Worm (Caenorhabditis elegans) whole organism, early embryonic: ENCODE results near the gene srh-142.

Experiments
- B0310.2 ChIP-seq: sonication (generic microtip); optimal IDR thresholded peaks from 2 replicates; lab custom pipeline; 2016; ENCODE audit warnings: mild to moderate bottlenecking, missing genetic modification characterization, missing compliant biosample characterization
- F13C5.2 ChIP-seq: sonication (generic microtip); optimal IDR thresholded peaks from 2 replicates; lab custom pipeline; 2017; ENCODE audit warnings: mild to moderate bottlenecking, missing genetic modification characterization, inconsistent platforms, missing compliant biosample characterization
- aly-1 ChIP-seq: sonication (generic microtip); optimal IDR thresholded peaks from 2 replicates; lab custom pipeline; 2016; ENCODE audit warnings: missing genetic modification characterization, missing compliant biosample characterization
- ama-1 ChIP-seq: fragments of 150-350 bp; optimal IDR thresholded peaks from 2 replicates; lab custom pipeline; 2014
- ceh-13 ChIP-seq: fragments of 200-800 bp; sonication (Bioruptor generic); optimal IDR thresholded peaks from 2 replicates; lab custom pipeline; 2018; ENCODE audit warnings: mild to moderate bottlenecking, missing genetic modification characterization, missing compliant biosample characterization
- ceh-36 ChIP-seq: sonication (generic microtip); optimal IDR thresholded peaks from 2 replicates; lab custom pipeline; 2016; ENCODE audit warnings: missing genetic modification characterization, inconsistent platforms, missing compliant biosample characterization
- ets-7 ChIP-seq: sonication (generic microtip); optimal IDR thresholded peaks from 2 replicates; lab custom pipeline; 2016; ENCODE audit warnings: missing genotype, missing genetic modification characterization, missing compliant biosample characterization
- flt-1 ChIP-seq: fragments of 200-800 bp; sonication (Bioruptor generic); IDR thresholded peaks from 2 replicates; pipeline ENCODE4 v1.3.6; 2022; ENCODE audit warnings: missing genetic modification characterization, missing compliant biosample characterization
- hmbx-1 ChIP-seq: sonication (generic microtip); optimal IDR thresholded peaks from 2 replicates; lab custom pipeline; 2016; ENCODE audit warnings: mild to moderate bottlenecking, missing genetic modification characterization, missing compliant biosample characterization
- hmg-4 ChIP-seq: fragments of 200-800 bp; sonication (Bioruptor generic); optimal IDR thresholded peaks from 2 replicates; lab custom pipeline; 2018; ENCODE audit warnings: mild to moderate bottlenecking, missing genetic modification characterization, missing compliant biosample characterization
- hnd-1 ChIP-seq: sonication (generic microtip); optimal IDR thresholded peaks from 2 replicates; lab custom pipeline; 2016; ENCODE audit warnings: missing genetic modification characterization, missing compliant biosample characterization
- pes-1 ChIP-seq: fragments of 200-800 bp; sonication (Bioruptor generic); IDR thresholded peaks from 2 replicates; pipeline ENCODE4 v1.3.6; 2022; ENCODE audit warnings: missing genetic modification reagents, missing genetic modification characterization, missing compliant biosample characterization
- scrt-1 ChIP-seq: fragments of 200-800 bp; sonication (Bioruptor generic); IDR thresholded peaks from 2 replicates; pipeline ENCODE4 v1.3.6; 2022; ENCODE audit warnings: missing genetic modification characterization, missing compliant biosample characterization
- sea-1 ChIP-seq: fragments of 200-800 bp; sonication (Bioruptor generic); conservative IDR thresholded peaks from 2 replicates; pipeline ENCODE4 v1.3.6; 2022; ENCODE audit warnings: missing genetic modification characterization, missing compliant biosample characterization
- tbx-11 ChIP-seq: fragments of 200-800 bp; sonication (Bioruptor generic); IDR thresholded peaks from 2 replicates; pipeline ENCODE4 v1.3.6; 2022; ENCODE audit warnings: missing genetic modification characterization, missing compliant biosample characterization
- tbx-37 ChIP-seq: fragments of 200-800 bp; sonication (Bioruptor generic); conservative IDR thresholded peaks from 2 replicates; pipeline ENCODE4 v1.3.6; 2022; ENCODE audit warnings: missing genetic modification reagents, missing genetic modification characterization, missing compliant biosample characterization
- tra-4 ChIP-seq: sonication (generic microtip); optimal IDR thresholded peaks from 2 replicates; lab custom pipeline; 2017; ENCODE audit warnings: missing genetic modification characterization, missing compliant biosample characterization

srh-142 gene

ce11 chrV:16470916-16471315 is 10.2 kb upstream of the srh-142 start, which contains the start of gene srh-138:
srh-138 (minus strand) TSS chrV:16471016.
- TF ChIP-seq aly-1 (tag; lab: Kevin White, UChicago) (no peak), sea-1 (GFP tag; lab: Robert Waterston, UW) (no peak), ceh-13 (GFP tag; lab: Kevin White, UChicago) (no peak), hmg-4 (GFP tag; lab: Kevin White, UChicago) (no peak), tbx-11 (no peak), F13C5.2 (tag; lab: Kevin White, UChicago) (no peak)

ce11 chrV:16467840-16468239 is 7.1 kb upstream of the srh-142 start, which contains the start of gene sru-44:
sru-44 (minus strand) TSS chrV:16467940.
- TF ChIP-seq ceh-36 (tag; lab: Kevin White, UChicago) (no peak), B0310.2 (tag; lab: Kevin White, UChicago) (no peak), hmg-4 (GFP tag; lab: Kevin White, UChicago) (no peak), sea-1 (GFP tag; lab: Robert Waterston, UW) (no peak), scrt-1 (GFP tag; lab: Robert Waterston, UW) (no peak), tbx-37 (GFP tag; lab: Robert Waterston, UW) (no peak), pes-1 (GFP tag; lab: Robert Waterston, UW) (no peak), ets-7 (tag; lab: Kevin White, UChicago) (no peak), tbx-11 (no peak), flt-1 (GFP tag; lab: Robert Waterston, UW) (no peak), tra-4 (tag; lab: Kevin White, UChicago) (no peak), hmbx-1 (tag; lab: Kevin White, UChicago) (no peak), aly-1 (tag; lab: Kevin White, UChicago) (no peak), hnd-1 (tag; lab: Kevin White, UChicago) (no peak), ama-1 (lab: Kevin White, UChicago) (no peak)

ce11 chrV:16459377-16459776 is 1.4 kb downstream of the srh-142 start:
- no peak for TF ChIP-seq hnd-1 (tag; lab: Kevin White, UChicago)
- TF ChIP-seq F13C5.2 (tag; lab: Kevin White, UChicago): no peak
- TF ChIP-seq pes-1 (GFP tag; lab: Robert Waterston, UW): no peak
- no peak for TF ChIP-seq ceh-13 (GFP tag; lab: Kevin White, UChicago)
- no peak for TF ChIP-seq flt-1 (GFP tag; lab: Robert Waterston, UW)
- TF ChIP-seq ets-7 (tag; lab: Kevin White, UChicago): no peak
- no peak for TF ChIP-seq scrt-1 (GFP tag; lab: Robert Waterston, UW)
- no peak for TF ChIP-seq B0310.2 (tag; lab: Kevin White, UChicago)
- TF ChIP-seq aly-1 (tag; lab: Kevin White, UChicago): no peak
- TF ChIP-seq tbx-11: no peak
- TF ChIP-seq sea-1 (GFP tag; lab: Robert Waterston, UW): no peak
- TF ChIP-seq tbx-37 (GFP tag; lab: Robert Waterston, UW): no peak
- TF ChIP-seq ama-1 (lab: Kevin White, UChicago): no peak
- TF ChIP-seq hmbx-1 (tag; lab: Kevin White, UChicago): no peak
- no peak for TF ChIP-seq ceh-36 (tag; lab: Kevin White, UChicago)
- no peak for TF ChIP-seq tra-4 (tag; lab: Kevin White, UChicago)

- no peak for TF ChIP-seq ceh-36 (tag; lab: Kevin White, UChicago)
- TF ChIP-seq ama-1 (lab: Kevin White, UChicago): no peak
- no peak for TF ChIP-seq pes-1 (GFP tag; lab: Robert Waterston, UW)
- TF ChIP-seq hmg-4 (GFP tag; lab: Kevin White, UChicago): no peak
- no peak for TF ChIP-seq scrt-1 (GFP tag; lab: Robert Waterston, UW)
- no peak for TF ChIP-seq flt-1 (GFP tag; lab: Robert Waterston, UW)
- TF ChIP-seq tra-4 (tag; lab: Kevin White, UChicago): no peak
Observed at ce11 chrV:16458714-16459113, 2.1 kb downstream of the srh-142 start, which contains the start of gene str-15. str-15 (minus strand) TSS chrV:16458814.

- TF ChIP-seq pes-1 (GFP tag; lab: Robert Waterston, UW): no peak
Observed at ce11 chrV:16455065-16455464, 5.7 kb downstream of the srh-142 start, which contains the start of gene str-14. str-14 (minus strand) TSS chrV:16455165.

ce11 chrV:16447735-16448134 is 13.0 kb downstream of the srh-142 start, which contains the start of gene T08G3.13:
T08G3.13 (plus strand) TSS chrV:16448035.
- TF ChIP-seq ceh-13 (GFP tag; lab: Kevin White, UChicago): no peak
- no peak for TF ChIP-seq ama-1 (lab: Kevin White, UChicago)
- no peak for TF ChIP-seq ceh-36 (tag; lab: Kevin White, UChicago)
- no peak for TF ChIP-seq ets-7 (tag; lab: Kevin White, UChicago)
- TF ChIP-seq F13C5.2 (tag; lab: Kevin White, UChicago): no peak
- TF ChIP-seq aly-1 (tag; lab: Kevin White, UChicago): no peak
- TF ChIP-seq flt-1 (GFP tag; lab: Robert Waterston, UW): no peak
- no peak for TF ChIP-seq hmg-4 (GFP tag; lab: Kevin White, UChicago)
- no peak for TF ChIP-seq tra-4 (tag; lab: Kevin White, UChicago)
- no peak for TF ChIP-seq hmbx-1 (tag; lab: Kevin White, UChicago)
- TF ChIP-seq pes-1 (GFP tag; lab: Robert Waterston, UW): no peak
- no peak for TF ChIP-seq tbx-37 (GFP tag; lab: Robert Waterston, UW)
- TF ChIP-seq scrt-1 (GFP tag; lab: Robert Waterston, UW): no peak
- no peak for TF ChIP-seq sea-1 (GFP tag; lab: Robert Waterston, UW)
- TF ChIP-seq tbx-11: no peak
- no peak for TF ChIP-seq hnd-1 (tag; lab: Kevin White, UChicago)
- TF ChIP-seq B0310.2 (tag; lab: Kevin White, UChicago): no peak

ce11 chrV:16446191-16446590 is 14.6 kb downstream of the srh-142 start:
- TF ChIP-seq ceh-36 (tag; lab: Kevin White, UChicago) (peak; percentile 69), tra-4 (tag; lab: Kevin White, UChicago) (no peak), ama-1 (lab: Kevin White, UChicago) (no peak)
